Worm (Caenorhabditis elegans) whole organism, late embryonic: ENCODE results near the gene Y17G7B.12.

Source experiments
- ceh-24 ChIP-seq: sonication (generic microtip); optimal IDR thresholded peaks from 2 replicates; lab custom pipeline; 2016; ENCODE audit warnings: mild to moderate bottlenecking, missing genetic modification characterization, missing compliant biosample characterization
- ceh-31 ChIP-seq: sonication (generic microtip); optimal IDR thresholded peaks from 2 replicates; lab custom pipeline; 2016; ENCODE audit warnings: missing genetic modification characterization, missing compliant biosample characterization
- che-1 ChIP-seq: sonication (generic microtip); optimal IDR thresholded peaks from 2 replicates; lab custom pipeline; 2016; ENCODE audit warnings: mild to moderate bottlenecking, missing genetic modification characterization, missing compliant biosample characterization
- elt-2 ChIP-seq: sonication (generic microtip); optimal IDR thresholded peaks from 2 replicates; lab custom pipeline; 2016; ENCODE audit warnings: missing genetic modification reagents, missing genetic modification characterization, missing compliant biosample characterization
- ref-2 ChIP-seq: sonication (generic microtip); optimal IDR thresholded peaks from 2 replicates; lab custom pipeline; 2016; ENCODE audit warnings: missing genetic modification characterization, missing compliant biosample characterization
- unc-42 ChIP-seq: sonication (generic microtip); optimal IDR thresholded peaks from 2 replicates; lab custom pipeline; 2016; ENCODE audit warnings: missing genotype, missing genetic modification characterization, missing compliant biosample characterization

ce11 chrII:12028707-12029106 is 5.0 kb downstream of the Y17G7B.12 start:
- no peak for TF ChIP-seq unc-42 (tag; lab: Kevin White, UChicago)
- no peak for TF ChIP-seq che-1 (tag; lab: Kevin White, UChicago)
- TF ChIP-seq ceh-31 (tag; lab: Kevin White, UChicago) = no peak
- TF ChIP-seq ceh-24 (tag; lab: Kevin White, UChicago) = no peak
- TF ChIP-seq ref-2 (tag; lab: Kevin White, UChicago) = no peak
- no peak for TF ChIP-seq elt-2 (tag; lab: Kevin White, UChicago)
